Worm (Caenorhabditis elegans) whole organism, late embryonic: ENCODE data around the gene T03G11.10.

Experiments used
- C08G9.2 ChIP-seq: sonication (generic microtip); optimal IDR thresholded peaks from 2 replicates; lab custom pipeline; 2016; ENCODE audit warnings: mild to moderate bottlenecking, missing genetic modification characterization, moderate library complexity, missing compliant biosample characterization
- C38D4.7 ChIP-seq: fragments of 200-800 bp; sonication (Bioruptor generic); optimal IDR thresholded peaks from 2 replicates; lab custom pipeline; 2018; ENCODE audit warnings: mild to moderate bottlenecking, missing genetic modification characterization, moderate library complexity, missing compliant biosample characterization
- F13H6.1 ChIP-seq: sonication (generic microtip); optimal IDR thresholded peaks from 2 replicates; lab custom pipeline; 2016; ENCODE audit warnings: missing genetic modification characterization, missing compliant biosample characterization
- K02D7.2 ChIP-seq: sonication (generic microtip); optimal IDR thresholded peaks from 2 replicates; lab custom pipeline; 2017; ENCODE audit warnings: mild to moderate bottlenecking, missing genetic modification characterization, missing compliant biosample characterization
- K09A11.1 ChIP-seq: sonication (generic microtip); optimal IDR thresholded peaks from 2 replicates; lab custom pipeline; 2017; ENCODE audit warnings: antibody characterized with exemption, mild to moderate bottlenecking, missing genetic modification characterization, missing compliant biosample characterization; ENCODE audit not compliant: insufficient read depth
- ceh-18 ChIP-seq: sonication (generic microtip); optimal IDR thresholded peaks from 2 replicates; lab custom pipeline; 2016; ENCODE audit warnings: missing genetic modification characterization, missing compliant biosample characterization
- ceh-2 ChIP-seq: sonication (generic microtip); optimal IDR thresholded peaks from 2 replicates; lab custom pipeline; 2016; ENCODE audit warnings: missing genotype, missing genetic modification characterization, missing compliant biosample characterization
- ceh-24 ChIP-seq: sonication (generic microtip); optimal IDR thresholded peaks from 2 replicates; lab custom pipeline; 2016; ENCODE audit warnings: mild to moderate bottlenecking, missing genetic modification characterization, missing compliant biosample characterization
- ceh-31 ChIP-seq: sonication (generic microtip); optimal IDR thresholded peaks from 2 replicates; lab custom pipeline; 2016; ENCODE audit warnings: missing genetic modification characterization, missing compliant biosample characterization
- ceh-45 ChIP-seq: fragments of 200-800 bp; sonication (Bioruptor generic); IDR thresholded peaks from 2 replicates; pipeline ENCODE4 v1.3.6; 2022; ENCODE audit warnings: missing genetic modification reagents, missing genetic modification characterization, missing compliant biosample characterization
- ceh-48 ChIP-seq: sonication (generic microtip); optimal IDR thresholded peaks from 2 replicates; lab custom pipeline; 2016; ENCODE audit warnings: missing genetic modification characterization, inconsistent platforms, missing compliant biosample characterization
- ceh-9 ChIP-seq: sonication (generic microtip); optimal IDR thresholded peaks from 2 replicates; lab custom pipeline; 2016; ENCODE audit warnings: mild to moderate bottlenecking, missing genetic modification characterization, inconsistent platforms, missing compliant biosample characterization
- dmd-4 ChIP-seq: sonication (generic microtip); optimal IDR thresholded peaks from 2 replicates; lab custom pipeline; 2016; ENCODE audit warnings: borderline replicate concordance, missing genetic modification characterization, missing compliant biosample characterization
- elt-2 ChIP-seq: sonication (generic microtip); optimal IDR thresholded peaks from 2 replicates; lab custom pipeline; 2016; ENCODE audit warnings: missing genetic modification reagents, missing genetic modification characterization, missing compliant biosample characterization
- fkh-6 ChIP-seq: sonication (generic microtip); optimal IDR thresholded peaks from 2 replicates; lab custom pipeline; 2016; ENCODE audit warnings: missing genetic modification characterization, missing compliant biosample characterization
- hlh-15 ChIP-seq: sonication (generic microtip); optimal IDR thresholded peaks from 2 replicates; lab custom pipeline; 2016; ENCODE audit warnings: missing genetic modification characterization, missing compliant biosample characterization
- hlh-30 ChIP-seq: sonication (generic microtip); optimal IDR thresholded peaks from 2 replicates; lab custom pipeline; 2017; ENCODE audit warnings: antibody characterized with exemption, missing genetic modification characterization, missing compliant biosample characterization; ENCODE audit not compliant: insufficient read depth
- hlh-8 ChIP-seq: sonication (generic microtip); optimal IDR thresholded peaks from 2 replicates; lab custom pipeline; 2016; ENCODE audit warnings: missing genotype, missing genetic modification characterization, missing compliant biosample characterization
- lim-6 ChIP-seq: sonication (generic microtip); optimal IDR thresholded peaks from 2 replicates; lab custom pipeline; 2016; ENCODE audit warnings: missing genetic modification characterization, missing compliant biosample characterization
- lin-11 ChIP-seq: fragments of 200-800 bp; sonication (Bioruptor generic); optimal IDR thresholded peaks from 2 replicates; lab custom pipeline; 2018; ENCODE audit warnings: mild to moderate bottlenecking, missing genetic modification characterization, missing compliant biosample characterization
- madf-2 ChIP-seq: sonication (generic microtip); optimal IDR thresholded peaks from 2 replicates; lab custom pipeline; 2017; ENCODE audit warnings: missing genetic modification characterization, missing compliant biosample characterization
- mec-3 ChIP-seq: sonication (generic microtip); optimal IDR thresholded peaks from 2 replicates; lab custom pipeline; 2016; ENCODE audit warnings: borderline replicate concordance, missing genetic modification characterization, missing compliant biosample characterization
- nhr-11 ChIP-seq: fragments of 150-350 bp; optimal IDR thresholded peaks from 2 replicates; lab custom pipeline; 2014; ENCODE audit warnings: missing biosample characterization, missing genetic modification characterization
- pag-3 ChIP-seq: sonication (generic microtip); optimal IDR thresholded peaks from 2 replicates; lab custom pipeline; 2016; ENCODE audit warnings: missing compliant biosample characterization, missing genetic modification characterization, borderline replicate concordance
- pat-9 ChIP-seq: fragments of 200-800 bp; sonication (Bioruptor generic); optimal IDR thresholded peaks from 2 replicates; lab custom pipeline; 2018; ENCODE audit warnings: mild to moderate bottlenecking, missing genetic modification characterization, moderate library complexity, missing compliant biosample characterization
- pqm-1 ChIP-seq: sonication (generic microtip); optimal IDR thresholded peaks from 2 replicates; lab custom pipeline; 2016; ENCODE audit warnings: missing genetic modification characterization, missing compliant biosample characterization
- pros-1 ChIP-seq: fragments of 150-350 bp; optimal IDR thresholded peaks from 2 replicates; lab custom pipeline; 2014; ENCODE audit warnings: missing biosample characterization, missing genetic modification reagents, missing genetic modification characterization
- rnt-1 ChIP-seq: sonication (generic microtip); optimal IDR thresholded peaks from 2 replicates; lab custom pipeline; 2016; ENCODE audit warnings: missing genetic modification characterization, missing compliant biosample characterization
- sdc-2 ChIP-seq: sonication (generic microtip); optimal IDR thresholded peaks from 2 replicates; lab custom pipeline; 2016; ENCODE audit warnings: missing genotype, missing genetic modification characterization, missing compliant biosample characterization
- sox-2 ChIP-seq: fragments of 200-800 bp; sonication (Bioruptor generic); IDR thresholded peaks from 2 replicates; pipeline ENCODE4 v1.3.6; 2022; ENCODE audit warnings: missing genetic modification reagents, missing genetic modification characterization, missing compliant biosample characterization
- sox-4 ChIP-seq: sonication (generic microtip); optimal IDR thresholded peaks from 2 replicates; lab custom pipeline; 2017; ENCODE audit warnings: mild to moderate bottlenecking, missing genetic modification characterization, inconsistent platforms, missing compliant biosample characterization
- ttx-3 ChIP-seq: sonication (generic microtip); optimal IDR thresholded peaks from 2 replicates; lab custom pipeline; 2016; ENCODE audit warnings: missing genetic modification reagents, missing genetic modification characterization, missing compliant biosample characterization
- unc-3 ChIP-seq, 2 experiments: fragments of 200-800 bp in 1 of 2; sonication (Bioruptor generic) in 1 of 2; sonication (generic microtip) in 1 of 2; conservative IDR thresholded peaks in 1 of 2; optimal IDR thresholded peaks in 1 of 2; 2 replicates each; pipeline versions ENCODE4 v1.3.6 to Lab custom; 2016 to 2022; ENCODE audit warnings: missing compliant biosample characterization in 2 of 2, missing genetic modification characterization in 2 of 2, missing genetic modification reagents in 1 of 2
- unc-42 ChIP-seq: sonication (generic microtip); optimal IDR thresholded peaks from 2 replicates; lab custom pipeline; 2016; ENCODE audit warnings: missing genotype, missing genetic modification characterization, missing compliant biosample characterization
- unc-86 ChIP-seq: sonication (generic microtip); optimal IDR thresholded peaks from 2 replicates; lab custom pipeline; 2016; ENCODE audit warnings: missing genetic modification characterization, missing compliant biosample characterization

T03G11.10 gene

ce11 chrX:5205561-5205960 is 34.6 kb upstream of the T03G11.10 start, which contains the start of gene H28G03.2 (continued):
- TF ChIP-seq sox-2 (GFP tag; lab: Robert Waterston, UW), result no peak
- no peak for TF ChIP-seq ttx-3 (tag; lab: Kevin White, UChicago)
- peak; percentile 58 for TF ChIP-seq C08G9.2
- no peak for TF ChIP-seq hlh-30 (tag; lab: Kevin White, UChicago)
- no peak for TF ChIP-seq ceh-9 (tag; lab: Kevin White, UChicago)
- no peak for TF ChIP-seq F13H6.1 (tag; lab: Kevin White, UChicago)
- no peak for TF ChIP-seq unc-42
- no peak for TF ChIP-seq ceh-48 (tag; lab: Kevin White, UChicago)
- no peak for TF ChIP-seq rnt-1 (tag; lab: Kevin White, UChicago)
- TF ChIP-seq pqm-1 (tag; lab: Kevin White, UChicago), result no peak
- no peak for TF ChIP-seq K09A11.1
- TF ChIP-seq, all 69 proteins: peak for 8

- TF ChIP-seq C08G9.2 (no peak), unc-86 (tag; lab: Kevin White, UChicago) (no peak), unc-3 (GFP tag; conservative IDR thresholded peaks at IDR 0.05; lab: Robert Waterston, UW) (no peak), unc-3 (tag; optimal IDR thresholded peaks at IDR 0.05; lab: Kevin White, UChicago) (no peak)
Observed at ce11 chrX:5202923-5203322, 31.9 kb upstream of the T03G11.10 start.

ce11 chrX:5202399-5202798 is 31.4 kb upstream of the T03G11.10 start:
- TF ChIP-seq mec-3 (no peak), ttx-3 (tag; lab: Kevin White, UChicago) (no peak), ceh-31 (tag; lab: Kevin White, UChicago) (no peak), elt-2 (tag; lab: Kevin White, UChicago) (no peak), ceh-24 (tag; lab: Kevin White, UChicago) (no peak), hlh-15 (no peak), pat-9 (no peak), ceh-2 (tag; lab: Kevin White, UChicago) (no peak), hlh-8 (no peak), hlh-30 (tag; lab: Kevin White, UChicago) (no peak), nhr-11 (tag; lab: Kevin White, UChicago) (no peak), K02D7.2 (no peak), pqm-1 (tag; lab: Kevin White, UChicago) (no peak), lin-11 (tag; lab: Kevin White, UChicago) (no peak), pag-3 (tag; lab: Kevin White, UChicago) (no peak), sox-4 (tag; lab: Kevin White, UChicago) (no peak), fkh-6 (tag; lab: Kevin White, UChicago) (no peak), sdc-2 (tag; lab: Kevin White, UChicago) (no peak), ceh-45 (GFP tag; lab: Robert Waterston, UW) (no peak), pros-1 (tag; lab: Kevin White, UChicago) (no peak)
- TF ChIP-seq, all 69 proteins: peak for 0

- TF ChIP-seq C08G9.2 (no peak), C38D4.7 (no peak), elt-2 (tag; lab: Kevin White, UChicago) (no peak), F13H6.1 (tag; lab: Kevin White, UChicago) (no peak), madf-2 (tag; lab: Kevin White, UChicago) (no peak)
- TF ChIP-seq, all 69 proteins: peak for 0
Observed at ce11 chrX:5201860-5202259, 30.9 kb upstream of the T03G11.10 start.

ce11 chrX:5199825-5200373 is 28.9 kb upstream of the T03G11.10 start:
- no peak for TF ChIP-seq lim-6 (tag; lab: Kevin White, UChicago)
- no peak for TF ChIP-seq pat-9
- no peak for TF ChIP-seq ceh-18 (tag; lab: Kevin White, UChicago)
- TF ChIP-seq pros-1 (tag; lab: Kevin White, UChicago), result no peak
- no peak for TF ChIP-seq dmd-4 (tag; lab: Kevin White, UChicago)
- no peak for TF ChIP-seq hlh-8
- TF ChIP-seq ceh-9 (tag; lab: Kevin White, UChicago), result no peak
- TF ChIP-seq, all 69 proteins: peak for 0
